Worm (Caenorhabditis elegans) whole organism, young adult: ENCODE measurements around the gene rfs-1.

Experiments
- B0019.2 ChIP-seq: fragments of 200-800 bp; sonication (Bioruptor generic); conservative IDR thresholded peaks from 2 replicates; pipeline ENCODE4 v1.3.6; 2022; ENCODE audit warnings: missing genetic modification reagents, missing genetic modification characterization, missing compliant biosample characterization
- C17E4.6 ChIP-seq: fragments of 200-800 bp; sonication (Bioruptor generic); IDR thresholded peaks from 2 replicates; pipeline ENCODE4 v1.3.6; 2022; ENCODE audit warnings: missing genetic modification reagents, missing genetic modification characterization, missing compliant biosample characterization
- F33H1.4 ChIP-seq: fragments of 200-800 bp; sonication (Bioruptor generic); IDR thresholded peaks from 2 replicates; pipeline ENCODE4 v1.3.6; 2022; ENCODE audit warnings: missing genetic modification reagents, missing genetic modification characterization, missing compliant biosample characterization
- F37B4.10 ChIP-seq: fragments of 200-800 bp; sonication (Bioruptor generic); IDR thresholded peaks from 2 replicates; pipeline ENCODE4 v1.3.6; 2022; ENCODE audit warnings: missing genetic modification characterization, missing compliant biosample characterization
- F57C9.4 ChIP-seq: sonication (generic microtip); optimal IDR thresholded peaks from 2 replicates; lab custom pipeline; 2017; ENCODE audit warnings: mild to moderate bottlenecking, missing genetic modification characterization, missing compliant biosample characterization
- akir-1 ChIP-seq: fragments of 200-800 bp; sonication (Bioruptor generic); optimal IDR thresholded peaks from 2 replicates; lab custom pipeline; 2018; ENCODE audit warnings: mild to moderate bottlenecking, missing genetic modification characterization, moderate library complexity, missing compliant biosample characterization
- ama-1 ChIP-seq, 3 experiments: fragments of 150-350 bp in 1 of 3; sonication (generic microtip) in 2 of 3; optimal IDR thresholded peaks; 2 replicates each; lab custom pipeline; 2014 to 2018; ENCODE audit warnings: missing biosample characterization in 2 of 3, missing genetic modification characterization in 2 of 3, missing genetic modification reagents in 2 of 3
- lsy-27 ChIP-seq: sonication (generic microtip); optimal IDR thresholded peaks from 2 replicates; lab custom pipeline; 2017; ENCODE audit warnings: missing genetic modification characterization, mild to moderate bottlenecking, missing compliant biosample characterization, antibody characterized with exemption, missing genotype, borderline replicate concordance; ENCODE audit not compliant: insufficient read depth
- tlf-1 ChIP-seq: fragments of 200-800 bp; sonication (Bioruptor generic); optimal IDR thresholded peaks from 2 replicates; lab custom pipeline; 2018; ENCODE audit warnings: mild to moderate bottlenecking, missing genetic modification characterization, missing compliant biosample characterization
- unc-62 ChIP-seq: fragments of 150-350 bp; optimal IDR thresholded peaks from 2 replicates; lab custom pipeline; 2014; ENCODE audit warnings: missing biosample characterization, missing genetic modification reagents, missing genetic modification characterization

DNA sequence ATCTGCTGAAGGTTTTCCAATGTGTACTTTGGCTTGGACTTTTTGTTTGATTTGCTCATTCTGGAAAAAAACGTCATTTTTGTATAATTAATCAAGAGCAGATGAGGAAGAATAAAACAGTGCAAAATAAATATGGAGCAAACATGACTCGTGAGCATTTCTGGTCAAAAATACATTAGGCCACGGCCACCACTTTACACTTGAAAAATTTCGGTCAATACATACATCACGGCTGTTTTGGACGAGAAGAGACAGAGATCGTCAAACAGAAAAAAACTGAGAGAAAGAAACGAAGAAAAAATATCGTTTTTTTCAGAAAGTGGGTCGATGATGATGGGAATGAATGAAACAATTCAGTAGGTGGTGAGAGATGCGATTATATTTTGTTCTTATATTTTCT, 42.0 kb downstream of the rfs-1 start, which contains the start of the genes F09G8.7 and crn-7:
- TF ChIP-seq F33H1.4 (GFP tag; lab: Robert Waterston, UW), result no peak
- no peak for TF ChIP-seq F37B4.10 (GFP tag; lab: Robert Waterston, UW)
- TF ChIP-seq F57C9.4, result no peak
- no peak for TF ChIP-seq ama-1 (optimal IDR thresholded peaks at IDR 0.05; lab: Kevin White, UChicago)
- TF ChIP-seq ama-1 (GFP tag; optimal IDR thresholded peaks at IDR 0.05; lab: Kevin White, UChicago), result no peak
- no peak for TF ChIP-seq lsy-27 (tag; lab: Kevin White, UChicago)
- no peak for TF ChIP-seq C17E4.6 (GFP tag; lab: Robert Waterston, UW)
- no peak for TF ChIP-seq unc-62 (GFP tag; lab: Kevin White, UChicago)
- TF ChIP-seq B0019.2, result no peak
- no peak for TF ChIP-seq tlf-1
- TF ChIP-seq akir-1, result no peak
